Worm (Caenorhabditis elegans): ENCODE results near the gene T21D12.7.

DNA sequence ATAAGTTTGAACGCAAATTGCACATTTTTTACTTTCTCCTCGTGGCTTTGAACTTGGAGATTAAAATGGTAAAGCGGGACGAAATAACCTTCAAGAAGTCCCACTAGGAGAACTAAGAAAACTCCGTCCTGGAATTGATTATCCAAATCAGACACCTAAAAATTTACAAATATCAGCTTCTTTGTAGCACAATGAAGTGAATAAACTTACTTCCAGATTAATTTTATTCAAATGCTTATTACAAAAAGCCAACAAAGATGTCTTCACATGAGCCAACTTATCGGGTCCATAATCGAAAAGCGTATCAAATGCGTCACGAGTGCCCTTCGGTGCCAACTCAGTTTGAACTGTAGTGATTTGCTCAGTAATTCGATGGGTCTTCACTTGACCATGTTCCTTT, 28.8 kb downstream of the T21D12.7 start:
- TF ChIP-seq lsy-2 (tag; optimal IDR thresholded peaks at IDR 0.05) (no peak), nhr-19 (GFP tag; conservative IDR thresholded peaks at IDR 0.05) (no peak), pqm-1 (tag; optimal IDR thresholded peaks at IDR 0.05) (no peak), nhr-77 (tag; optimal IDR thresholded peaks at IDR 0.05) (no peak), aly-2 (tag; optimal IDR thresholded peaks at IDR 0.05) (no peak), elt-2 (tag; optimal IDR thresholded peaks at IDR 0.05) (no peak), pag-3 (tag; optimal IDR thresholded peaks at IDR 0.05; ENCODE audit: borderline replicate concordance, insufficient read depth) (no peak), nhr-28 (tag; optimal IDR thresholded peaks at IDR 0.05) (no peak), nhr-11 (tag; optimal IDR thresholded peaks at IDR 0.05) (no peak), zag-1 (tag; optimal IDR thresholded peaks at IDR 0.05) (no peak), lin-13 (GFP tag; optimal IDR thresholded peaks at IDR 0.05) (no peak), snpc-4 (tag; optimal IDR thresholded peaks at IDR 0.05) (no peak), fos-1 (tag; optimal IDR thresholded peaks at IDR 0.05) (no peak)

Data from whole organism, L1 larva.